Worm (Caenorhabditis elegans) whole organism, L3 larva: Measurements from ENCODE around the gene puf-12.

ENCODE experiments used
- elt-3 ChIP-seq, 3 experiments: fragments of 150-350 bp in 1 of 3; sonication (generic microtip) in 2 of 3; optimal IDR thresholded peaks; 2 replicates in 2 of 3; 4 replicates in 1 of 3; lab custom pipeline; 2014 to 2017; ENCODE audit warnings: missing biosample characterization in 3 of 3, missing genetic modification characterization in 3 of 3
- fkh-2 ChIP-seq: fragments of 150-350 bp; optimal IDR thresholded peaks from 2 replicates; lab custom pipeline; 2014; ENCODE audit warnings: missing biosample characterization, missing genetic modification reagents, missing genetic modification characterization
- nhr-28 ChIP-seq: fragments of 150-350 bp; optimal IDR thresholded peaks from 2 replicates; lab custom pipeline; 2014; ENCODE audit warnings: missing biosample characterization, missing genetic modification characterization
- nhr-77 ChIP-seq: fragments of 150-350 bp; optimal IDR thresholded peaks from 2 replicates; lab custom pipeline; 2014; ENCODE audit warnings: missing biosample characterization, missing genetic modification characterization

ce11 chrII:10122465-10122864 lies 22.4 kb downstream of the puf-12 start, which contains the start of gene F27E5.7:
- no peak for TF ChIP-seq fkh-2 (tag; lab: Kevin White, UChicago)
- TF ChIP-seq nhr-77 (tag; lab: Kevin White, UChicago), result no peak
- no peak for TF ChIP-seq elt-3 (tag; optimal IDR thresholded peaks at IDR 0.05; lab: Kevin White, UChicago)
- TF ChIP-seq nhr-28 (tag; lab: Kevin White, UChicago), result no peak
